Fruit fly (Drosophila melanogaster) whole organism, embryonic: ENCODE measurements around the gene CG46439.
A peak's percentile ranks its signal among the peaks of the same experiment; 100 is the strongest.

Experiments used
- Bgb ChIP-seq: fragments of 200-800 bp; sonication (Bioruptor generic); IDR thresholded peaks from 2 replicates; pipeline ENCODE4 v1.3.6; 2022; ENCODE audit warnings: missing biosample characterization, missing genetic modification characterization; ENCODE audit not compliant: partially characterized antibody
- Blimp-1 ChIP-seq: fragments of 200-800 bp; sonication (Bioruptor generic); optimal IDR thresholded peaks from 3 replicates; lab custom pipeline; 2018; ENCODE audit warnings: missing biosample characterization, missing genetic modification characterization, mild to moderate bottlenecking, moderate library complexity, missing genetic modification reagents
- CG11093 ChIP-seq: fragments of 200-800 bp; sonication (Bioruptor generic); IDR thresholded peaks from 3 replicates; pipeline ENCODE4 v1.3.6; 2022; ENCODE audit warnings: missing biosample characterization, missing genetic modification characterization
- CG11696 ChIP-seq: fragments of 200-800 bp; sonication (Bioruptor generic); IDR thresholded peaks from 2 replicates; pipeline ENCODE4 v1.3.6; 2022; ENCODE audit warnings: missing biosample characterization, missing genetic modification characterization
- CG12659 ChIP-seq: fragments of 200-800 bp; sonication (Bioruptor generic); optimal IDR thresholded peaks from 3 replicates; lab custom pipeline; 2017; ENCODE audit warnings: mild to moderate bottlenecking, missing biosample characterization, missing genetic modification reagents, missing genetic modification characterization
- CG13287 ChIP-seq: fragments of 200-800 bp; sonication (Bioruptor generic); IDR thresholded peaks from 2 replicates; pipeline ENCODE4 v1.3.6; 2022; ENCODE audit warnings: missing biosample characterization, missing genetic modification characterization; ENCODE audit not compliant: partially characterized antibody
- CG15269 ChIP-seq: fragments of 200-800 bp; sonication (Bioruptor generic); optimal IDR thresholded peaks from 2 replicates; lab custom pipeline; 2018; ENCODE audit warnings: missing biosample characterization, mild to moderate bottlenecking, missing genetic modification characterization, moderate library complexity
- CG15601 ChIP-seq: fragments of 200-800 bp; sonication (Bioruptor generic); optimal IDR thresholded peaks from 3 replicates; lab custom pipeline; 2019; ENCODE audit warnings: missing biosample characterization, mild to moderate bottlenecking, missing genetic modification characterization, moderate library complexity
- CG16813 ChIP-seq: fragments of 200-800 bp; sonication (Bioruptor generic); IDR thresholded peaks from 3 replicates; pipeline ENCODE4 v1.3.6; 2022; ENCODE audit warnings: missing biosample characterization, missing genetic modification characterization; ENCODE audit not compliant: partially characterized antibody
- CG31441 ChIP-seq: fragments of 200-800 bp; sonication (Bioruptor generic); IDR thresholded peaks from 2 replicates; pipeline ENCODE4 v1.3.6; 2022; ENCODE audit warnings: missing biosample characterization, missing genetic modification characterization
- CG32532 ChIP-seq: fragments of 200-800 bp; sonication (Bioruptor generic); IDR thresholded peaks from 2 replicates; pipeline ENCODE4 v1.3.6; 2022; ENCODE audit warnings: missing biosample characterization, missing genetic modification characterization
- CG3407 ChIP-seq: fragments of 200-800 bp; sonication (Bioruptor generic); optimal IDR thresholded peaks from 2 replicates; lab custom pipeline; 2018; ENCODE audit warnings: missing biosample characterization, mild to moderate bottlenecking, missing genetic modification characterization
- CG3726 ChIP-seq: fragments of 200-800 bp; sonication (Bioruptor generic); IDR thresholded peaks from 3 replicates; pipeline ENCODE4, ENCODE4 v1.3.6; 2022; ENCODE audit warnings: missing biosample characterization, missing genetic modification characterization
- CG3838 ChIP-seq: fragments of 200-800 bp; sonication (Bioruptor generic); optimal IDR thresholded peaks from 3 replicates; lab custom pipeline; 2016; ENCODE audit warnings: missing biosample characterization, missing genetic modification characterization
- CG4328 ChIP-seq: fragments of 200-800 bp; sonication (Bioruptor generic); optimal IDR thresholded peaks from 3 replicates; lab custom pipeline; 2017; ENCODE audit warnings: missing biosample characterization, missing genetic modification reagents, missing genetic modification characterization
- CG5180 ChIP-seq: fragments of 200-800 bp; sonication (Bioruptor generic); optimal IDR thresholded peaks from 3 replicates; lab custom pipeline; 2017; ENCODE audit warnings: missing biosample characterization, missing genetic modification characterization, mild to moderate bottlenecking, moderate library complexity, missing genetic modification reagents
- CG5245 ChIP-seq: fragments of 200-800 bp; sonication (Bioruptor generic); optimal IDR thresholded peaks from 3 replicates; lab custom pipeline; 2016; ENCODE audit warnings: missing biosample characterization, missing genetic modification characterization
- CG6683 ChIP-seq: fragments of 200-800 bp; sonication (Bioruptor generic); optimal IDR thresholded peaks from 2 replicates; lab custom pipeline; 2017; ENCODE audit warnings: missing biosample characterization, mild to moderate bottlenecking, missing genetic modification characterization, missing genetic modification reagents
- CG7987 ChIP-seq: fragments of 200-800 bp; sonication (Bioruptor generic); optimal IDR thresholded peaks from 2 replicates; lab custom pipeline; 2018; ENCODE audit warnings: missing biosample characterization, mild to moderate bottlenecking, missing genetic modification characterization, moderate library complexity
- CG8290 ChIP-seq, 3 experiments: fragments of 200-800 bp; sonication (Bioruptor generic); optimal IDR thresholded peaks; 2 replicates each; lab custom pipeline; 2016 to 2019; ENCODE audit warnings: missing biosample characterization in 3 of 3, missing genetic modification characterization in 3 of 3, mild to moderate bottlenecking in 2 of 3, moderate library complexity in 1 of 3
- CG9215 ChIP-seq: fragments of 200-800 bp; sonication (Bioruptor generic); IDR thresholded peaks from 2 replicates; pipeline ENCODE4 v1.3.6; 2022; ENCODE audit warnings: missing biosample characterization, missing genetic modification characterization
- CG9932 ChIP-seq: fragments of 200-800 bp; sonication (Bioruptor generic); IDR thresholded peaks from 2 replicates; pipeline ENCODE4 v1.3.6; 2022; ENCODE audit warnings: missing biosample characterization, missing genetic modification characterization
- Camta ChIP-seq: fragments of 200-800 bp; sonication (Bioruptor generic); optimal IDR thresholded peaks from 2 replicates; lab custom pipeline; 2016; ENCODE audit warnings: missing biosample characterization, missing genetic modification characterization
- CoRest ChIP-seq: fragments of 200-800 bp; sonication (Bioruptor generic); optimal IDR thresholded peaks from 3 replicates; lab custom pipeline; 2018; ENCODE audit warnings: missing biosample characterization, mild to moderate bottlenecking, missing genetic modification characterization, moderate library complexity
- Deaf1 ChIP-seq: fragments of 200-800 bp; optimal IDR thresholded peaks from 3 replicates; lab custom pipeline; 2019; ENCODE audit warnings: missing biosample characterization, mild to moderate bottlenecking, missing genetic modification characterization, moderate library complexity
- Fer3 ChIP-seq: fragments of 200-800 bp; sonication (Bioruptor generic); optimal IDR thresholded peaks from 2 replicates; lab custom pipeline; 2018; ENCODE audit warnings: missing biosample characterization, mild to moderate bottlenecking, missing genetic modification characterization, moderate library complexity
- HLH3B ChIP-seq: fragments of 200-800 bp; sonication (Bioruptor generic); IDR thresholded peaks from 2 replicates; pipeline ENCODE4 v1.3.6; 2022; ENCODE audit warnings: missing biosample characterization, missing genetic modification characterization
- Lhr ChIP-seq: fragments of 200-800 bp; sonication (Bioruptor generic); optimal IDR thresholded peaks from 3 replicates; lab custom pipeline; 2017; ENCODE audit warnings: mild to moderate bottlenecking, missing biosample characterization, missing genetic modification reagents, missing genetic modification characterization
- Mad ChIP-seq: fragments of 200-800 bp; sonication (Bioruptor generic); optimal IDR thresholded peaks from 2 replicates; lab custom pipeline; 2016; ENCODE audit warnings: missing biosample characterization, missing genetic modification characterization
- Max ChIP-seq: fragments of 200-800 bp; sonication (Bioruptor generic); optimal IDR thresholded peaks from 2 replicates; lab custom pipeline; 2016; ENCODE audit warnings: missing biosample characterization, mild to moderate bottlenecking, missing genetic modification characterization
- Pdp1 ChIP-seq, 2 experiments: fragments of 200-800 bp; sonication (Bioruptor generic); optimal IDR thresholded peaks; 3 replicates each; lab custom pipeline; 2016; ENCODE audit warnings: missing biosample characterization in 2 of 2, missing genetic modification characterization in 2 of 2, mild to moderate bottlenecking in 1 of 2, moderate library complexity in 1 of 2
- amos ChIP-seq: fragments of 200-800 bp; sonication (Bioruptor generic); IDR thresholded peaks from 2 replicates; pipeline ENCODE4 v1.3.6; 2022; ENCODE audit warnings: missing biosample characterization, missing genetic modification characterization; ENCODE audit not compliant: partially characterized antibody
- br ChIP-seq: fragments of >200 bp; optimal IDR thresholded peaks from 2 replicates; lab custom pipeline; 2017
- cas ChIP-seq: fragments of 200-800 bp; sonication (Bioruptor generic); IDR thresholded peaks from 2 replicates; pipeline ENCODE4 v1.3.6; 2022; ENCODE audit warnings: missing biosample characterization, missing genetic modification characterization
- caup ChIP-seq: fragments of 200-800 bp; sonication (Bioruptor generic); optimal IDR thresholded peaks from 3 replicates; lab custom pipeline; 2017; ENCODE audit warnings: missing biosample characterization, mild to moderate bottlenecking, missing genetic modification characterization, moderate library complexity; ENCODE audit not compliant: severe bottlenecking
- dan ChIP-seq: fragments of 200-800 bp; sonication (Bioruptor generic); IDR thresholded peaks from 2 replicates; pipeline ENCODE4 v1.3.6; 2022; ENCODE audit warnings: missing biosample characterization, missing genetic modification characterization
- disco-r ChIP-seq: fragments of 200-800 bp; sonication (Bioruptor generic); optimal IDR thresholded peaks from 2 replicates; lab custom pipeline; 2016; ENCODE audit warnings: missing biosample characterization, missing genetic modification characterization
- dmrt11E ChIP-seq: fragments of 200-800 bp; sonication (Bioruptor generic); optimal IDR thresholded peaks from 3 replicates; lab custom pipeline; 2018; ENCODE audit warnings: missing biosample characterization, mild to moderate bottlenecking, missing genetic modification characterization, moderate library complexity
- dpn ChIP-seq, 2 experiments: fragments of 200-800 bp; sonication (Bioruptor generic); optimal IDR thresholded peaks; 3 replicates each; lab custom pipeline; 2016; ENCODE audit warnings: missing biosample characterization in 2 of 2, missing genetic modification characterization in 2 of 2
- eve ChIP-seq, 2 experiments: fragments of >200 bp; optimal IDR thresholded peaks; 2 replicates each; lab custom pipeline; 2017; ENCODE audit warnings: missing biosample characterization in 2 of 2, missing genetic modification characterization in 2 of 2
- eyg ChIP-seq: fragments of 200-800 bp; sonication (Bioruptor generic); optimal IDR thresholded peaks from 3 replicates; lab custom pipeline; 2016; ENCODE audit warnings: missing biosample characterization, missing genetic modification characterization
- jing ChIP-seq: fragments of 200-800 bp; sonication (Bioruptor generic); optimal IDR thresholded peaks from 2 replicates; lab custom pipeline; 2018; ENCODE audit warnings: missing biosample characterization, mild to moderate bottlenecking, missing genetic modification characterization
- lov ChIP-seq, 2 experiments: fragments of 200-800 bp in 1 of 2; fragments of >200 bp in 1 of 2; sonication (Bioruptor generic) in 1 of 2; IDR thresholded peaks in 1 of 2; optimal IDR thresholded peaks in 1 of 2; 2 replicates in 1 of 2; 3 replicates in 1 of 2; pipeline versions ENCODE4 v1.3.6 to Lab custom; 2017 to 2022; ENCODE audit warnings: missing biosample characterization in 1 of 2, missing genetic modification characterization in 1 of 2
- pita ChIP-seq: fragments of 200-800 bp; sonication (Bioruptor generic); optimal IDR thresholded peaks from 2 replicates; lab custom pipeline; 2017; ENCODE audit warnings: missing biosample characterization, mild to moderate bottlenecking, missing genetic modification characterization
- seq ChIP-seq: fragments of 200-800 bp; sonication (Bioruptor generic); IDR thresholded peaks from 2 replicates; pipeline ENCODE4 v1.3.6; 2022; ENCODE audit warnings: missing biosample characterization, missing genetic modification characterization
- shn ChIP-seq: fragments of 200-800 bp; sonication (Bioruptor generic); optimal IDR thresholded peaks from 3 replicates; lab custom pipeline; 2016; ENCODE audit warnings: missing biosample characterization, missing genetic modification characterization
- tna ChIP-seq: fragments of 200-800 bp; sonication (Bioruptor generic); IDR thresholded peaks from 2 replicates; pipeline ENCODE4 v1.3.6; 2022; ENCODE audit warnings: missing biosample characterization, missing genetic modification characterization; ENCODE audit not compliant: partially characterized antibody
- trh ChIP-seq: fragments of 200-800 bp; sonication (Bioruptor generic); optimal IDR thresholded peaks from 2 replicates; lab custom pipeline; 2016; ENCODE audit warnings: missing biosample characterization, missing genetic modification characterization
- unpg ChIP-seq: fragments of 200-800 bp; sonication (Bioruptor generic); optimal IDR thresholded peaks from 3 replicates; lab custom pipeline; 2018; ENCODE audit warnings: missing biosample characterization, mild to moderate bottlenecking, missing genetic modification characterization, moderate library complexity

The CG46439 gene

dm6 chr3L:11070372-11070854 is 25.6 kb downstream of the CG46439 start, which contains the start of gene Mocs1 (continued):
- TF ChIP-seq amos (GFP tag; lab: Robert Waterston, UW) (peak; percentile 37; the same call in 1 of the 2 replicates), Max (GFP tag; lab: Kevin White, UChicago) (no peak), Mad (no peak), dpn (GFP tag; optimal IDR thresholded peaks at IDR 0.05; lab: Kevin White, UChicago) (no peak), CG7987 (GFP tag; lab: Kevin White, UChicago) (no peak), Bgb (GFP tag; lab: Robert Waterston, UW) (no peak), Fer3 (tag; lab: Kevin White, UChicago) (no peak), CoRest (tag; lab: Kevin White, UChicago) (no peak), CG11093 (GFP tag; lab: Robert Waterston, UW) (no peak), CG15601 (no peak), CG3838 (GFP tag; lab: Kevin White, UChicago) (no peak), CG13287 (peak; percentile 49; the same call in 1 of the 2 replicates), dmrt11E (no peak), Pdp1 (GFP tag; optimal IDR thresholded peaks at IDR 0.05; lab: Kevin White, UChicago) (peak in 1 of 2 experiments; percentile 96), CG12659 (no peak), CG3407 (no peak), lov (optimal IDR thresholded peaks at IDR 0.05; lab: Kevin White, UChicago) (no peak), lov (GFP tag; IDR thresholded peaks at IDR 0.05; lab: Robert Waterston, UW) (no peak), eyg (GFP tag; lab: Kevin White, UChicago) (no peak), CG31441 (GFP tag; lab: Robert Waterston, UW) (no peak), seq (GFP tag; lab: Robert Waterston, UW) (no peak), eve (GFP tag; optimal IDR thresholded peaks at IDR 0.05; lab: Kevin White, UChicago) (no peak), CG9215 (no peak), CG5180 (GFP tag; lab: Kevin White, UChicago) (no peak), tna (GFP tag; lab: Robert Waterston, UW) (peak; percentile 11; the same call in 1 of the 2 replicates), CG11696 (GFP tag; lab: Robert Waterston, UW) (no peak), pita (GFP tag; lab: Kevin White, UChicago) (no peak), Deaf1 (tag; lab: Kevin White, UChicago) (peak; percentile 8), unpg (no peak), Camta (GFP tag; lab: Kevin White, UChicago) (no peak), br (lab: Kevin White, UChicago) (no peak), caup (GFP tag; lab: Kevin White, UChicago) (peak; percentile 6), disco-r (no peak), CG5245 (GFP tag; lab: Kevin White, UChicago) (no peak), dan (no peak), CG9932 (peak; percentile 52), CG15269 (tag; lab: Kevin White, UChicago) (peak; percentile 6), shn (no peak), CG3726 (no peak), cas (no peak), CG16813 (GFP tag; lab: Robert Waterston, UW) (no peak), CG8290 (GFP tag; optimal IDR thresholded peaks at IDR 0.05; lab: Kevin White, UChicago) (no peak), CG8290 (tag; optimal IDR thresholded peaks at IDR 0.05; lab: Kevin White, UChicago) (peak in 1 of 2 experiments; percentile 45), jing (GFP tag; lab: Kevin White, UChicago) (no peak), CG6683 (GFP tag; lab: Kevin White, UChicago) (peak; percentile 2), Blimp-1 (no peak), trh (GFP tag; lab: Kevin White, UChicago) (no peak), CG4328 (GFP tag; lab: Kevin White, UChicago) (no peak), Lhr (GFP tag; lab: Kevin White, UChicago) (no peak), HLH3B (GFP tag; lab: Robert Waterston, UW) (no peak), CG32532 (GFP tag; lab: Robert Waterston, UW) (peak; percentile 53)
